Worm (Caenorhabditis elegans) whole organism, early embryonic: ENCODE data around the gene vha-20.

ENCODE experiments used
- B0310.2 ChIP-seq: sonication (generic microtip); optimal IDR thresholded peaks from 2 replicates; lab custom pipeline; 2016; ENCODE audit warnings: mild to moderate bottlenecking, missing genetic modification characterization, missing compliant biosample characterization
- F13C5.2 ChIP-seq: sonication (generic microtip); optimal IDR thresholded peaks from 2 replicates; lab custom pipeline; 2017; ENCODE audit warnings: mild to moderate bottlenecking, missing genetic modification characterization, inconsistent platforms, missing compliant biosample characterization
- aly-1 ChIP-seq: sonication (generic microtip); optimal IDR thresholded peaks from 2 replicates; lab custom pipeline; 2016; ENCODE audit warnings: missing genetic modification characterization, missing compliant biosample characterization
- ama-1 ChIP-seq: fragments of 150-350 bp; optimal IDR thresholded peaks from 2 replicates; lab custom pipeline; 2014
- ceh-13 ChIP-seq: fragments of 200-800 bp; sonication (Bioruptor generic); optimal IDR thresholded peaks from 2 replicates; lab custom pipeline; 2018; ENCODE audit warnings: mild to moderate bottlenecking, missing genetic modification characterization, missing compliant biosample characterization
- ceh-36 ChIP-seq: sonication (generic microtip); optimal IDR thresholded peaks from 2 replicates; lab custom pipeline; 2016; ENCODE audit warnings: missing genetic modification characterization, inconsistent platforms, missing compliant biosample characterization
- ets-7 ChIP-seq: sonication (generic microtip); optimal IDR thresholded peaks from 2 replicates; lab custom pipeline; 2016; ENCODE audit warnings: missing genotype, missing genetic modification characterization, missing compliant biosample characterization
- flt-1 ChIP-seq: fragments of 200-800 bp; sonication (Bioruptor generic); IDR thresholded peaks from 2 replicates; pipeline ENCODE4 v1.3.6; 2022; ENCODE audit warnings: missing genetic modification characterization, missing compliant biosample characterization
- hmbx-1 ChIP-seq: sonication (generic microtip); optimal IDR thresholded peaks from 2 replicates; lab custom pipeline; 2016; ENCODE audit warnings: mild to moderate bottlenecking, missing genetic modification characterization, missing compliant biosample characterization
- hmg-4 ChIP-seq: fragments of 200-800 bp; sonication (Bioruptor generic); optimal IDR thresholded peaks from 2 replicates; lab custom pipeline; 2018; ENCODE audit warnings: mild to moderate bottlenecking, missing genetic modification characterization, missing compliant biosample characterization
- hnd-1 ChIP-seq: sonication (generic microtip); optimal IDR thresholded peaks from 2 replicates; lab custom pipeline; 2016; ENCODE audit warnings: missing genetic modification characterization, missing compliant biosample characterization
- pes-1 ChIP-seq: fragments of 200-800 bp; sonication (Bioruptor generic); IDR thresholded peaks from 2 replicates; pipeline ENCODE4 v1.3.6; 2022; ENCODE audit warnings: missing genetic modification reagents, missing genetic modification characterization, missing compliant biosample characterization
- scrt-1 ChIP-seq: fragments of 200-800 bp; sonication (Bioruptor generic); IDR thresholded peaks from 2 replicates; pipeline ENCODE4 v1.3.6; 2022; ENCODE audit warnings: missing genetic modification characterization, missing compliant biosample characterization
- sea-1 ChIP-seq: fragments of 200-800 bp; sonication (Bioruptor generic); conservative IDR thresholded peaks from 2 replicates; pipeline ENCODE4 v1.3.6; 2022; ENCODE audit warnings: missing genetic modification characterization, missing compliant biosample characterization
- tbx-11 ChIP-seq: fragments of 200-800 bp; sonication (Bioruptor generic); IDR thresholded peaks from 2 replicates; pipeline ENCODE4 v1.3.6; 2022; ENCODE audit warnings: missing genetic modification characterization, missing compliant biosample characterization
- tbx-37 ChIP-seq: fragments of 200-800 bp; sonication (Bioruptor generic); conservative IDR thresholded peaks from 2 replicates; pipeline ENCODE4 v1.3.6; 2022; ENCODE audit warnings: missing genetic modification reagents, missing genetic modification characterization, missing compliant biosample characterization
- tra-4 ChIP-seq: sonication (generic microtip); optimal IDR thresholded peaks from 2 replicates; lab custom pipeline; 2017; ENCODE audit warnings: missing genetic modification characterization, missing compliant biosample characterization

vha-20 gene

ce11 chrX:14115480-14116161, 48.7 kb downstream of the vha-20 start, which contains the start of gene F28H6.7:
TSS of gene F28H6.7 (plus strand) at chrX:14116111.
- peak; percentile 96 for TF ChIP-seq tbx-11
- no peak for TF ChIP-seq ama-1
- TF ChIP-seq aly-1 (tag; lab: Kevin White, UChicago) = peak; percentile 93
- peak; percentile 96 for TF ChIP-seq hmg-4 (GFP tag; lab: Kevin White, UChicago)
- TF ChIP-seq ets-7 (tag; lab: Kevin White, UChicago) = peak; percentile 90
- TF ChIP-seq B0310.2 = peak; percentile 93
- TF ChIP-seq tbx-37 (GFP tag; lab: Robert Waterston, UW) = peak; percentile 98
- TF ChIP-seq hmbx-1 = peak; percentile 85
- TF ChIP-seq hnd-1 = peak; percentile 90
- peak; percentile 95 for TF ChIP-seq ceh-13 (GFP tag; lab: Kevin White, UChicago)
- peak; percentile 98 for TF ChIP-seq pes-1 (GFP tag; lab: Robert Waterston, UW)
- TF ChIP-seq F13C5.2 (tag; lab: Kevin White, UChicago) = peak; percentile 95
- peak; percentile 95 for TF ChIP-seq sea-1 (GFP tag; lab: Robert Waterston, UW)
- peak; percentile 97 for TF ChIP-seq scrt-1 (GFP tag; lab: Robert Waterston, UW)
- peak; percentile 95 for TF ChIP-seq ceh-36 (tag; lab: Kevin White, UChicago)
- peak; percentile 87 for TF ChIP-seq tra-4 (tag; lab: Kevin White, UChicago)
- peak; percentile 97 for TF ChIP-seq flt-1 (GFP tag; lab: Robert Waterston, UW)

- TF ChIP-seq F13C5.2 (tag; lab: Kevin White, UChicago) (no peak), pes-1 (GFP tag; lab: Robert Waterston, UW) (no peak), ceh-36 (tag; lab: Kevin White, UChicago) (no peak), hmbx-1 (no peak)
These were observed 51.0 kb downstream of the vha-20 start, which contains the start of gene nhr-281 for ce11 chrX:14113347-14113746. TSS of gene nhr-281 (minus strand) at chrX:14113447.
